Fruit fly (Drosophila melanogaster): ENCODE measurements around the gene Taf10b.

DNA sequence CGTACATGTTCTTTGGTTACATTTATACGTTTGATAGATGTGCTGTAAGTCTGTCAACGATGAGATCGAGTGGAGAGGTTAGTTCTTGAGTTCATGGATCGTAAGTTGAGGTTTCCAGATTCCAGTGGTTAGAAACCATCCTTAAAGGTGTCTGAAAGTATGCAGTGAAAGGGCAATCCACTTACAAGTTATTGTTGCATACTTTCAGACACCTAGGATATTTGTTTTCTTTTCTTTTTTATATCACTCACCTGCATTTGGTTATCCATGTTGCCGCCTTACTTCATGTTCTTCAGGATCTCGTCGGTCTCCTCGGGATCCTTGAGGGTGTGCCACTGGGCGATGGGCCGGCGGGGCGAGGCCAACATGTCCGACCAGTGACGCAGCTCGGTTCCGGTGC is 15.1 kb upstream of the Taf10b start:
- TF ChIP-seq CTCF (optimal IDR thresholded peaks at IDR 0.05): no peak
- TF ChIP-seq CG8478 (optimal IDR thresholded peaks at IDR 0.05): no peak
